Worm (Caenorhabditis elegans) whole organism, late embryonic: Measurements from ENCODE around the gene E02C12.8.

Experiments
- F13H6.1 ChIP-seq: sonication (generic microtip); optimal IDR thresholded peaks from 2 replicates; lab custom pipeline; 2016; ENCODE audit warnings: missing genetic modification characterization, missing compliant biosample characterization
- K09A11.1 ChIP-seq: sonication (generic microtip); optimal IDR thresholded peaks from 2 replicates; lab custom pipeline; 2017; ENCODE audit warnings: antibody characterized with exemption, mild to moderate bottlenecking, missing genetic modification characterization, missing compliant biosample characterization; ENCODE audit not compliant: insufficient read depth
- T23F11.4 ChIP-seq: fragments of 200-800 bp; sonication (Bioruptor generic); optimal IDR thresholded peaks from 2 replicates; lab custom pipeline; 2018; ENCODE audit warnings: mild to moderate bottlenecking, missing genetic modification characterization, missing compliant biosample characterization
- Y22D7AL.16 ChIP-seq: sonication (generic microtip); optimal IDR thresholded peaks from 2 replicates; lab custom pipeline; 2016; ENCODE audit warnings: missing genetic modification characterization, missing compliant biosample characterization
- ahr-1 ChIP-seq: sonication (generic microtip); optimal IDR thresholded peaks from 2 replicates; lab custom pipeline; 2016; ENCODE audit warnings: missing genetic modification characterization, missing compliant biosample characterization
- ama-1 ChIP-seq: fragments of 150-350 bp; optimal IDR thresholded peaks from 2 replicates; lab custom pipeline; 2014
- ceh-18 ChIP-seq: sonication (generic microtip); optimal IDR thresholded peaks from 2 replicates; lab custom pipeline; 2016; ENCODE audit warnings: missing genetic modification characterization, missing compliant biosample characterization
- ceh-2 ChIP-seq: sonication (generic microtip); optimal IDR thresholded peaks from 2 replicates; lab custom pipeline; 2016; ENCODE audit warnings: missing genotype, missing genetic modification characterization, missing compliant biosample characterization
- ceh-22 ChIP-seq: sonication (generic microtip); optimal IDR thresholded peaks from 2 replicates; lab custom pipeline; 2017; ENCODE audit warnings: missing biosample characterization, missing genetic modification characterization
- ceh-31 ChIP-seq: sonication (generic microtip); optimal IDR thresholded peaks from 2 replicates; lab custom pipeline; 2016; ENCODE audit warnings: missing genetic modification characterization, missing compliant biosample characterization
- ceh-48 ChIP-seq: sonication (generic microtip); optimal IDR thresholded peaks from 2 replicates; lab custom pipeline; 2016; ENCODE audit warnings: missing genetic modification characterization, inconsistent platforms, missing compliant biosample characterization
- ceh-6 ChIP-seq: fragments of 200-800 bp; sonication (Bioruptor generic); optimal IDR thresholded peaks from 2 replicates; lab custom pipeline; 2018; ENCODE audit warnings: mild to moderate bottlenecking, missing genetic modification characterization, missing compliant biosample characterization
- che-1 ChIP-seq: sonication (generic microtip); optimal IDR thresholded peaks from 2 replicates; lab custom pipeline; 2016; ENCODE audit warnings: mild to moderate bottlenecking, missing genetic modification characterization, missing compliant biosample characterization
- elt-2 ChIP-seq: sonication (generic microtip); optimal IDR thresholded peaks from 2 replicates; lab custom pipeline; 2016; ENCODE audit warnings: missing genetic modification reagents, missing genetic modification characterization, missing compliant biosample characterization
- fax-1 ChIP-seq: sonication (generic microtip); optimal IDR thresholded peaks from 2 replicates; lab custom pipeline; 2016; ENCODE audit warnings: missing genotype, missing genetic modification characterization, missing compliant biosample characterization
- gmeb-2 ChIP-seq: sonication (generic microtip); optimal IDR thresholded peaks from 2 replicates; lab custom pipeline; 2016; ENCODE audit warnings: missing genetic modification characterization, inconsistent platforms, missing compliant biosample characterization
- hlh-13 ChIP-seq: fragments of 200-800 bp; sonication (Bioruptor generic); optimal IDR thresholded peaks from 2 replicates; lab custom pipeline; 2018; ENCODE audit warnings: mild to moderate bottlenecking, missing genetic modification characterization, missing compliant biosample characterization
- hlh-30 ChIP-seq: sonication (generic microtip); optimal IDR thresholded peaks from 2 replicates; lab custom pipeline; 2017; ENCODE audit warnings: antibody characterized with exemption, missing genetic modification characterization, missing compliant biosample characterization; ENCODE audit not compliant: insufficient read depth
- hlh-6 ChIP-seq: sonication (generic microtip); optimal IDR thresholded peaks from 2 replicates; lab custom pipeline; 2016; ENCODE audit warnings: missing genotype, missing genetic modification characterization, missing compliant biosample characterization
- hlh-8 ChIP-seq: sonication (generic microtip); optimal IDR thresholded peaks from 2 replicates; lab custom pipeline; 2016; ENCODE audit warnings: missing genotype, missing genetic modification characterization, missing compliant biosample characterization
- lim-6 ChIP-seq: sonication (generic microtip); optimal IDR thresholded peaks from 2 replicates; lab custom pipeline; 2016; ENCODE audit warnings: missing genetic modification characterization, missing compliant biosample characterization
- nfya-1 ChIP-seq: sonication (generic microtip); optimal IDR thresholded peaks from 2 replicates; lab custom pipeline; 2017; ENCODE audit warnings: missing genetic modification characterization, mild to moderate bottlenecking, missing compliant biosample characterization, antibody characterized with exemption, moderate library complexity
- pag-3 ChIP-seq: sonication (generic microtip); optimal IDR thresholded peaks from 2 replicates; lab custom pipeline; 2016; ENCODE audit warnings: missing compliant biosample characterization, missing genetic modification characterization, borderline replicate concordance
- pat-9 ChIP-seq: fragments of 200-800 bp; sonication (Bioruptor generic); optimal IDR thresholded peaks from 2 replicates; lab custom pipeline; 2018; ENCODE audit warnings: mild to moderate bottlenecking, missing genetic modification characterization, moderate library complexity, missing compliant biosample characterization
- pax-1 ChIP-seq: fragments of 150-350 bp; optimal IDR thresholded peaks from 2 replicates; lab custom pipeline; 2014; ENCODE audit warnings: missing biosample characterization, missing genetic modification characterization
- pha-2 ChIP-seq: sonication (generic microtip); optimal IDR thresholded peaks from 2 replicates; lab custom pipeline; 2017; ENCODE audit warnings: mild to moderate bottlenecking, missing genetic modification characterization, missing compliant biosample characterization
- pha-4 ChIP-seq: fragments of 150-350 bp; optimal IDR thresholded peaks from 2 replicates; lab custom pipeline; 2018; ENCODE audit warnings: missing biosample characterization, missing genetic modification reagents, missing genetic modification characterization
- pqm-1 ChIP-seq: sonication (generic microtip); optimal IDR thresholded peaks from 2 replicates; lab custom pipeline; 2016; ENCODE audit warnings: missing genetic modification characterization, missing compliant biosample characterization
- pros-1 ChIP-seq: fragments of 150-350 bp; optimal IDR thresholded peaks from 2 replicates; lab custom pipeline; 2014; ENCODE audit warnings: missing biosample characterization, missing genetic modification reagents, missing genetic modification characterization
- sdc-2 ChIP-seq: sonication (generic microtip); optimal IDR thresholded peaks from 2 replicates; lab custom pipeline; 2016; ENCODE audit warnings: missing genotype, missing genetic modification characterization, missing compliant biosample characterization
- sox-2 ChIP-seq: fragments of 200-800 bp; sonication (Bioruptor generic); IDR thresholded peaks from 2 replicates; pipeline ENCODE4 v1.3.6; 2022; ENCODE audit warnings: missing genetic modification reagents, missing genetic modification characterization, missing compliant biosample characterization
- unc-3 ChIP-seq, 2 experiments: fragments of 200-800 bp in 1 of 2; sonication (Bioruptor generic) in 1 of 2; sonication (generic microtip) in 1 of 2; conservative IDR thresholded peaks in 1 of 2; optimal IDR thresholded peaks in 1 of 2; 2 replicates each; pipeline versions ENCODE4 v1.3.6 to Lab custom; 2016 to 2022; ENCODE audit warnings: missing compliant biosample characterization in 2 of 2, missing genetic modification characterization in 2 of 2, missing genetic modification reagents in 1 of 2
- unc-42 ChIP-seq: sonication (generic microtip); optimal IDR thresholded peaks from 2 replicates; lab custom pipeline; 2016; ENCODE audit warnings: missing genotype, missing genetic modification characterization, missing compliant biosample characterization
- zip-5 ChIP-seq: sonication (generic microtip); optimal IDR thresholded peaks from 2 replicates; lab custom pipeline; 2016; ENCODE audit warnings: missing genetic modification characterization, missing compliant biosample characterization

The E02C12.8 gene

DNA sequence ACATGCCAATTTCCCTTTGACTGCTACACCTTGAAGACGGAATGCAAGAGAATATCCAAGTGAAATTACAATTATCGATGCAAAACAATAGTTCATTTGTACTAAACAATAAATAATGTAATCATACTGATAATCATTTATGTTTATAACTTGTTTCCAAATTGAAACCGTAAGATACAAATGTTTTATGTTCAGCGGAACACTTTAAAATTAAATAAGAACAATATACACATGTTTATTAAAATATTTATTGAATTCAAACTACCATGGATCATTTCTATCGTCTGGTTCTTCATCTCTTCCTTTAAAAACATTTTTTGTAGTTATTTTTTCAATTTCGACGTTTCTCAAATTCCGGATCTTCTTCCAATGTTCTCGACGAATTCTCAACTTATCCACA is 18.0 kb downstream of the E02C12.8 start, which contains the start of gene ttr-40:
Gene ttr-40 (minus strand): TSS at position 101 of the 400 bp plus-strand sequence.
- TF ChIP-seq ceh-6 (GFP tag; lab: Kevin White, UChicago) (no peak), hlh-13 (GFP tag; lab: Kevin White, UChicago) (no peak), fax-1 (tag; lab: Kevin White, UChicago) (no peak), elt-2 (no peak), pha-2 (tag; lab: Kevin White, UChicago) (no peak), ceh-48 (tag; lab: Kevin White, UChicago) (no peak), hlh-6 (no peak), pha-4 (tag; lab: Kevin White, UChicago) (no peak), ceh-22 (tag; lab: Kevin White, UChicago) (no peak), pat-9 (tag; lab: Kevin White, UChicago) (no peak), unc-3 (GFP tag; conservative IDR thresholded peaks at IDR 0.05; lab: Robert Waterston, UW) (no peak), unc-3 (tag; optimal IDR thresholded peaks at IDR 0.05; lab: Kevin White, UChicago) (no peak)

DNA sequence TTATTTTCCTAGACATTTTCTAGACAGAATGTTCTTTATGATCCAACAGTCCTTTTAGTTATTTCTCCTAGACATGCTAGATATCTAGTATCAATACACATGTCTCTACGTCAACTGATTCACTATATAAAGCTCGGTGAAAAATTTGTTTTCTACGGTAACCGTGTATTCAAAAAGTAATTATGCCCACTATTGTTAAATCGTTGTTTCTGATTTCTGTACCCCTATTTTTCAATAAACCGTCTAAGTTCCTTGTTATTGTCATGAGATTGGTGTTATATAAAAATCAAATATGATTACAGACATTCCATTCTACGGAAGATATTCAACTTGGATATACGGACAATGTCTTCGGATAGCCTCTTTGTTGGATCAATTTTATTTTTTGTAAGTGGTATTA is 20.5 kb downstream of the E02C12.8 start, which contains the start of gene srx-46:
Gene srx-46 (plus strand): TSS at position 301 of the 400 bp plus-strand sequence.
- TF ChIP-seq pag-3 (tag; lab: Kevin White, UChicago) (no peak), ceh-31 (no peak), pqm-1 (tag; lab: Kevin White, UChicago) (no peak), fax-1 (tag; lab: Kevin White, UChicago) (no peak), Y22D7AL.16 (tag; lab: Kevin White, UChicago) (no peak), sdc-2 (tag; lab: Kevin White, UChicago) (no peak), ahr-1 (no peak), ama-1 (lab: Kevin White, UChicago) (no peak), pros-1 (no peak)

DNA sequence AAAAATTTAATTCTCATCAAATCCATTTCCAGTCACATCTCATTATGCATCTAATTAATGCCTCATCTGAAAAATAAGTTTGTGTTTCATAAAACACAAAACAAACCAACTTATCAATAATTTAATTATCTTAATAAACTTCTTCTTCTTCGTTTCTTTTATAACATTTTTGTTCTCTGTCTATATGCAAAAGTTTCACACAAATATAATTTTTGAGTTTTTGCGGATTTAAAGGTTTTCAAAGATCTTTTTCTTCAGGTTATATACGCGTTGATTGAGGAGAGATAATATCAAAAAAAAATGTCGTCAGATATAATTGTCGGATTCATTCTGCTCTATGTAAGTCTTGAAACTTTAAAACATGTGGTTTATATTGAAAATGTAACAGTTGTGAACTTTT is 23.7 kb downstream of the E02C12.8 start, which contains the start of gene srx-47:
Gene srx-47 (plus strand): TSS at position 301 of the 400 bp plus-strand sequence.
- TF ChIP-seq T23F11.4 (GFP tag; lab: Kevin White, UChicago): no peak
- no peak for TF ChIP-seq K09A11.1 (tag; lab: Kevin White, UChicago)
- no peak for TF ChIP-seq lim-6 (tag; lab: Kevin White, UChicago)
- TF ChIP-seq ceh-2 (tag; lab: Kevin White, UChicago): no peak

DNA sequence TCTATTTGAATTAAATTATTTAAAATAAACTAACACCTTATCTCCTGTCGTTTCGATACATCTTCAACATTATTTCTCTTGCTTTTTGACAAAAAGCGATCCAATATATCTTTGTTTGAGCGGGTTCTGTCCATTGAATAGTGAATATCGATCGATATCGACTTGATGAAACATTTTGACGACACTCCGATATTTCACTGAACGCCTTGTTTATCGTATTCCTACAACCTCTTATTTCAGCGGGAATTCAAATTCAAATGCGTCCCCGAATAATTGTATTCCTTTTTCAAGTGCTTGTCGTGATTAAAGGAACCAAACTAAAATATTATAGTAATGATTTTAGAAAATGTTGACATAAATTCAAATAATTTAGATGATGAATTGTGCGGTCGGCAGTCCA is 26.6 kb downstream of the E02C12.8 start, which contains the start of the genes K07B1.7 and try-5:
Gene K07B1.7 (minus strand): TSS at position 159 of the 400 bp plus-strand sequence.
Gene try-5 (plus strand): TSS at position 241 of the 400 bp plus-strand sequence.
- TF ChIP-seq unc-42 (tag; lab: Kevin White, UChicago) (peak; percentile 41), che-1 (tag; lab: Kevin White, UChicago) (no peak), nfya-1 (tag; lab: Kevin White, UChicago) (peak; percentile 21), ama-1 (lab: Kevin White, UChicago) (no peak), hlh-8 (tag; lab: Kevin White, UChicago) (no peak), ceh-18 (tag; lab: Kevin White, UChicago) (no peak), pax-1 (tag; lab: Kevin White, UChicago) (peak; percentile 47), ceh-48 (tag; lab: Kevin White, UChicago) (peak; percentile 77), zip-5 (tag; lab: Kevin White, UChicago) (no peak), sox-2 (GFP tag; lab: Robert Waterston, UW) (no peak), F13H6.1 (no peak), hlh-30 (tag; lab: Kevin White, UChicago) (peak; percentile 3), gmeb-2 (tag; lab: Kevin White, UChicago) (no peak), ceh-22 (tag; lab: Kevin White, UChicago) (no peak)
